Worm (Caenorhabditis elegans) whole organism, L1 larva: ENCODE results near the gene gro-1.

ENCODE experiments used
- ceh-90 ChIP-seq: sonication (generic microtip); optimal IDR thresholded peaks from 2 replicates; lab custom pipeline; 2016; ENCODE audit warnings: missing genetic modification characterization, missing compliant biosample characterization
- nhr-85 ChIP-seq: sonication (generic microtip); peaks from one replicate; lab custom pipeline; 2016; ENCODE audit warnings: missing genetic modification characterization, inconsistent platforms, missing compliant biosample characterization
- unc-130 ChIP-seq: fragments of 150-350 bp; optimal IDR thresholded peaks from 2 replicates; lab custom pipeline; 2017; ENCODE audit warnings: missing biosample characterization, missing genetic modification characterization, inconsistent platforms

ce11 chrIII:5291281-5291680 is 26.4 kb downstream of the gro-1 start:
- no peak for TF ChIP-seq unc-130 (tag; lab: Kevin White, UChicago)
- no peak for TF ChIP-seq nhr-85 (tag; lab: Kevin White, UChicago)
- no peak for TF ChIP-seq ceh-90 (tag; lab: Kevin White, UChicago)
